Fruit fly (Drosophila melanogaster) whole organism, embryonic: ENCODE measurements around the gene shv.

ENCODE experiments used
- Abd-B ChIP-seq: fragments of 200-800 bp; sonication (Bioruptor generic); optimal IDR thresholded peaks from 2 replicates; lab custom pipeline; 2018; ENCODE audit warnings: missing biosample characterization, mild to moderate bottlenecking, missing genetic modification characterization, moderate library complexity
- Atf3 ChIP-seq: fragments of 200-800 bp; sonication (Bioruptor generic); optimal IDR thresholded peaks from 3 replicates; lab custom pipeline; 2016; ENCODE audit warnings: missing biosample characterization, missing genetic modification characterization
- B-H2 ChIP-seq: fragments of 200-800 bp; sonication (Bioruptor generic); optimal IDR thresholded peaks from 2 replicates; lab custom pipeline; 2018; ENCODE audit warnings: missing biosample characterization, mild to moderate bottlenecking, missing genetic modification characterization
- CG10431 ChIP-seq: fragments of 200-800 bp; sonication (Bioruptor generic); optimal IDR thresholded peaks from 3 replicates; lab custom pipeline; 2018; ENCODE audit warnings: missing biosample characterization, mild to moderate bottlenecking, missing genetic modification characterization
- CG10654 ChIP-seq: fragments of 200-800 bp; sonication (Bioruptor generic); optimal IDR thresholded peaks from 2 replicates; lab custom pipeline; 2016; ENCODE audit warnings: missing biosample characterization, missing genetic modification characterization
- CG11093 ChIP-seq: fragments of 200-800 bp; sonication (Bioruptor generic); IDR thresholded peaks from 3 replicates; pipeline ENCODE4 v1.3.6; 2022; ENCODE audit warnings: missing biosample characterization, missing genetic modification characterization
- CG11456 ChIP-seq: fragments of 200-800 bp; sonication (Bioruptor generic); IDR thresholded peaks from 3 replicates; pipeline ENCODE4 v1.3.6; 2022; ENCODE audit warnings: missing biosample characterization, missing genetic modification characterization
- CG11695 ChIP-seq: fragments of 200-800 bp; sonication (Bioruptor generic); IDR thresholded peaks from 3 replicates; pipeline ENCODE4 v1.3.6; 2022; ENCODE audit warnings: missing biosample characterization, missing genetic modification characterization
- CG12659 ChIP-seq: fragments of 200-800 bp; sonication (Bioruptor generic); optimal IDR thresholded peaks from 3 replicates; lab custom pipeline; 2017; ENCODE audit warnings: mild to moderate bottlenecking, missing biosample characterization, missing genetic modification reagents, missing genetic modification characterization
- CG13775 ChIP-seq: fragments of 200-800 bp; sonication (Bioruptor generic); optimal IDR thresholded peaks from 3 replicates; lab custom pipeline; 2017; ENCODE audit warnings: missing biosample characterization, mild to moderate bottlenecking, missing genetic modification characterization
- CG17359 ChIP-seq: fragments of 200-800 bp; sonication (Bioruptor generic); optimal IDR thresholded peaks from 3 replicates; lab custom pipeline; 2018; ENCODE audit warnings: missing biosample characterization, mild to moderate bottlenecking, missing genetic modification characterization, moderate library complexity
- CG18011 ChIP-seq: fragments of 200-800 bp; sonication (Bioruptor generic); optimal IDR thresholded peaks from 2 replicates; lab custom pipeline; 2017; ENCODE audit warnings: missing biosample characterization, missing genetic modification characterization, mild to moderate bottlenecking, moderate library complexity, missing genotype
- CG2875 ChIP-seq: fragments of 200-800 bp; sonication (Bioruptor generic); optimal IDR thresholded peaks from 2 replicates; lab custom pipeline; 2017; ENCODE audit warnings: missing biosample characterization, mild to moderate bottlenecking, missing genetic modification characterization, missing genetic modification reagents
- CG2889 ChIP-seq: fragments of 200-800 bp; sonication (Bioruptor generic); IDR thresholded peaks from 3 replicates; pipeline ENCODE4 v1.3.6; 2022; ENCODE audit warnings: missing biosample characterization, missing genetic modification characterization
- CG31441 ChIP-seq: fragments of 200-800 bp; sonication (Bioruptor generic); IDR thresholded peaks from 2 replicates; pipeline ENCODE4 v1.3.6; 2022; ENCODE audit warnings: missing biosample characterization, missing genetic modification characterization
- CG32767 ChIP-seq: fragments of 200-800 bp; sonication (Bioruptor generic); IDR thresholded peaks from 2 replicates; pipeline ENCODE4 v1.3.6; 2022; ENCODE audit warnings: missing biosample characterization, missing genetic modification characterization
- CG32772 ChIP-seq: fragments of 200-800 bp; sonication (Bioruptor generic); IDR thresholded peaks from 2 replicates; pipeline ENCODE4 v1.3.6; 2022; ENCODE audit warnings: missing biosample characterization, missing genetic modification characterization
- CG3281 ChIP-seq: fragments of 200-800 bp; sonication (Bioruptor generic); optimal IDR thresholded peaks from 3 replicates; lab custom pipeline; 2017; ENCODE audit warnings: missing biosample characterization, mild to moderate bottlenecking, missing genetic modification characterization
- CG4328 ChIP-seq: fragments of 200-800 bp; sonication (Bioruptor generic); optimal IDR thresholded peaks from 3 replicates; lab custom pipeline; 2017; ENCODE audit warnings: missing biosample characterization, missing genetic modification reagents, missing genetic modification characterization
- CG4820 ChIP-seq: fragments of 200-800 bp; sonication (Bioruptor generic); optimal IDR thresholded peaks from 3 replicates; lab custom pipeline; 2016; ENCODE audit warnings: missing biosample characterization, missing genetic modification characterization
- CG8290 ChIP-seq, 3 experiments: fragments of 200-800 bp; sonication (Bioruptor generic); optimal IDR thresholded peaks; 2 replicates each; lab custom pipeline; 2016 to 2019; ENCODE audit warnings: missing biosample characterization in 3 of 3, missing genetic modification characterization in 3 of 3, mild to moderate bottlenecking in 2 of 3, moderate library complexity in 1 of 3
- CG8944 ChIP-seq: fragments of 200-800 bp; sonication (Bioruptor generic); optimal IDR thresholded peaks from 3 replicates; lab custom pipeline; 2016; ENCODE audit warnings: missing biosample characterization, missing genetic modification characterization
- Camta ChIP-seq: fragments of 200-800 bp; sonication (Bioruptor generic); optimal IDR thresholded peaks from 2 replicates; lab custom pipeline; 2016; ENCODE audit warnings: missing biosample characterization, missing genetic modification characterization
- D ChIP-seq, 2 experiments: fragments of 200-800 bp in 1 of 2; fragments of >200 bp in 1 of 2; sonication (Bioruptor generic) in 1 of 2; optimal IDR thresholded peaks; 2 replicates in 1 of 2; 3 replicates in 1 of 2; lab custom pipeline; 2017; ENCODE audit warnings: mild to moderate bottlenecking in 1 of 2, missing biosample characterization in 1 of 2, missing genetic modification characterization in 1 of 2, missing genetic modification reagents in 1 of 2
- Deaf1 ChIP-seq: fragments of 200-800 bp; optimal IDR thresholded peaks from 3 replicates; lab custom pipeline; 2019; ENCODE audit warnings: missing biosample characterization, mild to moderate bottlenecking, missing genetic modification characterization, moderate library complexity
- Dip3 ChIP-seq: fragments of 200-800 bp; sonication (Bioruptor generic); optimal IDR thresholded peaks from 3 replicates; lab custom pipeline; 2016; ENCODE audit warnings: missing biosample characterization, missing genetic modification characterization
- Hand ChIP-seq: fragments of 200-800 bp; sonication (Bioruptor generic); optimal IDR thresholded peaks from 2 replicates; lab custom pipeline; 2017; ENCODE audit warnings: mild to moderate bottlenecking, missing biosample characterization, missing genetic modification reagents, missing genetic modification characterization
- Hr78 ChIP-seq, 2 experiments: fragments of 200-800 bp in 1 of 2; fragments of >200 bp in 1 of 2; sonication (Bioruptor generic) in 1 of 2; optimal IDR thresholded peaks; 2 replicates each; lab custom pipeline; 2017 to 2019; ENCODE audit warnings: missing biosample characterization in 2 of 2, missing genetic modification characterization in 2 of 2, mild to moderate bottlenecking in 1 of 2, moderate library complexity in 1 of 2
- Lpt ChIP-seq: fragments of >200 bp; optimal IDR thresholded peaks from 2 replicates; lab custom pipeline; 2018; ENCODE audit warnings: missing biosample characterization, missing genetic modification characterization
- PHDP ChIP-seq: fragments of 200-800 bp; sonication (Bioruptor generic); optimal IDR thresholded peaks from 3 replicates; lab custom pipeline; 2018; ENCODE audit warnings: missing biosample characterization, mild to moderate bottlenecking, missing genetic modification characterization, moderate library complexity
- Side ChIP-seq: fragments of 200-800 bp; sonication (Bioruptor generic); optimal IDR thresholded peaks from 2 replicates; lab custom pipeline; 2016; ENCODE audit warnings: missing biosample characterization, missing genetic modification characterization
- Ssrp ChIP-seq: fragments of 200-800 bp; sonication (Bioruptor generic); optimal IDR thresholded peaks from 2 replicates; lab custom pipeline; 2018; ENCODE audit warnings: missing biosample characterization, mild to moderate bottlenecking, missing genetic modification characterization, moderate library complexity
- crc ChIP-seq: fragments of 200-800 bp; sonication (Bioruptor generic); optimal IDR thresholded peaks from 2 replicates; lab custom pipeline; 2016; ENCODE audit warnings: missing biosample characterization, missing genetic modification characterization
- cwo ChIP-seq: fragments of 200-800 bp; sonication (Bioruptor generic); optimal IDR thresholded peaks from 3 replicates; lab custom pipeline; 2017; ENCODE audit warnings: missing biosample characterization, missing genetic modification characterization, mild to moderate bottlenecking, moderate library complexity, missing genetic modification reagents
- dimm ChIP-seq: fragments of 200-800 bp; sonication (Bioruptor generic); IDR thresholded peaks from 2 replicates; pipeline ENCODE4 v1.3.6; 2022; ENCODE audit warnings: missing biosample characterization, missing genetic modification characterization
- dpn ChIP-seq, 2 experiments: fragments of 200-800 bp; sonication (Bioruptor generic); optimal IDR thresholded peaks; 3 replicates each; lab custom pipeline; 2016; ENCODE audit warnings: missing biosample characterization in 2 of 2, missing genetic modification characterization in 2 of 2
- emc ChIP-seq: fragments of 200-800 bp; sonication (Bioruptor generic); optimal IDR thresholded peaks from 2 replicates; lab custom pipeline; 2016; ENCODE audit warnings: missing biosample characterization, missing genetic modification characterization
- fd64A ChIP-seq: fragments of 200-800 bp; sonication (Bioruptor generic); optimal IDR thresholded peaks from 3 replicates; lab custom pipeline; 2018; ENCODE audit warnings: missing biosample characterization, mild to moderate bottlenecking, missing genetic modification characterization
- ftz-f1 ChIP-seq: fragments of 200-800 bp; sonication (Bioruptor generic); optimal IDR thresholded peaks from 2 replicates; lab custom pipeline; 2016; ENCODE audit warnings: missing biosample characterization, missing genetic modification characterization
- gce ChIP-seq: fragments of 200-800 bp; sonication (Bioruptor generic); IDR thresholded peaks from 3 replicates; pipeline ENCODE4 v1.3.6; 2022; ENCODE audit warnings: missing biosample characterization, missing genetic modification characterization
- hth ChIP-seq: fragments of >200 bp; optimal IDR thresholded peaks from 2 replicates; lab custom pipeline; 2017; ENCODE audit warnings: inconsistent platforms
- jumu ChIP-seq: fragments of 200-800 bp; sonication (Bioruptor generic); optimal IDR thresholded peaks from 3 replicates; lab custom pipeline; 2016; ENCODE audit warnings: missing biosample characterization, missing genetic modification characterization
- pnt ChIP-seq: fragments of 200-800 bp; sonication (Bioruptor generic); optimal IDR thresholded peaks from 3 replicates; lab custom pipeline; 2016; ENCODE audit warnings: missing biosample characterization, missing genetic modification characterization
- ro ChIP-seq: fragments of 200-800 bp; sonication (Bioruptor generic); IDR thresholded peaks from 2 replicates; pipeline ENCODE4 v1.3.6; 2022; ENCODE audit warnings: missing biosample characterization, missing genetic modification characterization
- row ChIP-seq: fragments of 200-800 bp; sonication (Bioruptor generic); IDR thresholded peaks from 3 replicates; pipeline ENCODE4 v1.3.6; 2022; ENCODE audit warnings: missing biosample characterization, missing genetic modification characterization
- sens ChIP-seq: fragments of 200-800 bp; sonication (Bioruptor generic); peaks from one replicate; lab custom pipeline; 2016; ENCODE audit warnings: missing biosample characterization, missing genetic modification characterization
- tap ChIP-seq: fragments of 200-800 bp; optimal IDR thresholded peaks from 3 replicates; lab custom pipeline; 2019; ENCODE audit warnings: missing biosample characterization, mild to moderate bottlenecking, missing genetic modification characterization, moderate library complexity
- tgo ChIP-seq: fragments of 200-800 bp; sonication (Bioruptor generic); IDR thresholded peaks from 3 replicates; pipeline ENCODE4 v1.3.6; 2022; ENCODE audit warnings: missing biosample characterization, missing genetic modification characterization
- vnd ChIP-seq: fragments of 200-800 bp; sonication (Bioruptor generic); IDR thresholded peaks from 3 replicates; pipeline ENCODE4 v1.3.6; 2022; ENCODE audit warnings: missing biosample characterization, missing genetic modification characterization; ENCODE audit not compliant: partially characterized antibody
- zen ChIP-seq: fragments of 200-800 bp; sonication (Bioruptor generic); optimal IDR thresholded peaks from 3 replicates; lab custom pipeline; 2018; ENCODE audit warnings: missing biosample characterization, mild to moderate bottlenecking, missing genetic modification characterization, moderate library complexity

Gene shv

dm6 chr2L:488548-489100 is 35.7 kb downstream of the shv start (continued):
- TF ChIP-seq jumu (GFP tag; lab: Kevin White, UChicago) (no peak), fd64A (GFP tag; lab: Kevin White, UChicago) (no peak), CG13775 (GFP tag; lab: Kevin White, UChicago) (peak; percentile 7), CG12659 (GFP tag; lab: Kevin White, UChicago) (peak; percentile 17), Hand (no peak), pnt (GFP tag; lab: Kevin White, UChicago) (no peak), CG8290 (GFP tag; optimal IDR thresholded peaks at IDR 0.05; lab: Kevin White, UChicago) (no peak), CG8290 (tag; optimal IDR thresholded peaks at IDR 0.05; lab: Kevin White, UChicago) (peak in 1 of 2 experiments; percentile 3), ro (GFP tag; lab: Robert Waterston, UW) (no peak), vnd (GFP tag; lab: Robert Waterston, UW) (no peak), Abd-B (GFP tag; lab: Kevin White, UChicago) (no peak), CG11456 (GFP tag; lab: Robert Waterston, UW) (0 out of 3 replicates have a peak, but pooled peaks have one; percentile 1), row (GFP tag; lab: Robert Waterston, UW) (0 out of 3 replicates have a peak, but pooled peaks have one; percentile 1), zen (tag; lab: Kevin White, UChicago) (no peak), Lpt (GFP tag; lab: Kevin White, UChicago) (no peak), dimm (GFP tag; lab: Robert Waterston, UW) (no peak), CG17359 (tag; lab: Kevin White, UChicago) (no peak), CG18011 (GFP tag; lab: Kevin White, UChicago) (no peak), dpn (GFP tag; optimal IDR thresholded peaks at IDR 0.05; lab: Kevin White, UChicago) (no peak), sens (GFP tag; lab: Kevin White, UChicago) (peak; percentile 29), CG10431 (GFP tag; lab: Kevin White, UChicago) (no peak), Camta (GFP tag; lab: Kevin White, UChicago) (no peak), hth (lab: Kevin White, UChicago) (no peak), Dip3 (GFP tag; lab: Kevin White, UChicago) (no peak), CG4328 (GFP tag; lab: Kevin White, UChicago) (no peak), ftz-f1 (GFP tag; lab: Kevin White, UChicago) (peak; percentile 90), CG32772 (GFP tag; lab: Robert Waterston, UW) (no peak), Side (no peak), Ssrp (tag; lab: Kevin White, UChicago) (peak; percentile 4), CG11093 (GFP tag; lab: Robert Waterston, UW) (no peak), emc (no peak), tap (tag; lab: Kevin White, UChicago) (no peak), CG2875 (GFP tag; lab: Kevin White, UChicago) (no peak), CG11695 (GFP tag; lab: Robert Waterston, UW) (no peak), D (optimal IDR thresholded peaks at IDR 0.05; lab: Kevin White, UChicago) (no peak), D (GFP tag; optimal IDR thresholded peaks at IDR 0.05; lab: Kevin White, UChicago) (no peak), CG32767 (GFP tag; lab: Robert Waterston, UW) (no peak), CG4820 (GFP tag; lab: Kevin White, UChicago) (no peak), CG3281 (no peak), crc (GFP tag; lab: Kevin White, UChicago) (no peak), CG31441 (GFP tag; lab: Robert Waterston, UW) (no peak), PHDP (tag; lab: Kevin White, UChicago) (no peak), tgo (GFP tag; lab: Robert Waterston, UW) (no peak), CG10654 (GFP tag; lab: Kevin White, UChicago) (no peak), Atf3 (GFP tag; lab: Kevin White, UChicago) (no peak), B-H2 (GFP tag; lab: Kevin White, UChicago) (no peak), Hr78 (GFP tag; optimal IDR thresholded peaks at IDR 0.05; lab: Kevin White, UChicago) (peak in 1 of 2 experiments; percentile 86), CG2889 (GFP tag; lab: Robert Waterston, UW) (no peak), CG8944 (GFP tag; lab: Kevin White, UChicago) (no peak), gce (0 out of 3 replicates have a peak, but pooled peaks have one; percentile 64), Deaf1 (peak; percentile 24), cwo (GFP tag; lab: Kevin White, UChicago) (peak; percentile 8)
